Fruit fly (Drosophila melanogaster): ENCODE data around the gene FASN1.

Gene FASN1

dm6 chr2L:3039774-3040173 lies 16.6 kb upstream of the FASN1 start, which contains the start of the genes cnir and CG17221 (continued):
- peak; percentile 17 for TF ChIP-seq CG12744 (GFP tag; optimal IDR thresholded peaks at IDR 0.05)
- TF ChIP-seq CG32532 (GFP tag; IDR thresholded peaks at IDR 0.05), result peak; percentile 67
- TF ChIP-seq CG10565 (GFP tag; optimal IDR thresholded peaks at IDR 0.05), result no peak
- TF ChIP-seq rib (GFP tag; IDR thresholded peaks at IDR 0.05), result no peak
- no peak for TF ChIP-seq ewg (GFP tag; optimal IDR thresholded peaks at IDR 0.05)
- peak; percentile 45 for TF ChIP-seq chm (GFP tag; IDR thresholded peaks at IDR 0.05)
- TF ChIP-seq H15 (GFP tag; IDR thresholded peaks at IDR 0.05), result no peak
- TF ChIP-seq yki (optimal IDR thresholded peaks at IDR 0.05), result no peak
- peak; percentile 73 for TF ChIP-seq gem (tag; optimal IDR thresholded peaks at IDR 0.05)
- TF ChIP-seq esg (GFP tag; conservative IDR thresholded peaks at IDR 0.05), result no peak
- no peak for TF ChIP-seq Trl (optimal IDR thresholded peaks at IDR 0.05)
- peak; percentile 87 for TF ChIP-seq Trl (GFP tag; optimal IDR thresholded peaks at IDR 0.05)
- peak; percentile 48 for TF ChIP-seq CG7745 (tag; optimal IDR thresholded peaks at IDR 0.05)
- peak; percentile 54 for TF ChIP-seq NK7.1 (GFP tag; optimal IDR thresholded peaks at IDR 0.05)
- peak in 1 of 2 experiments; percentile 59 for TF ChIP-seq bsh (GFP tag; optimal IDR thresholded peaks at IDR 0.05)
- TF ChIP-seq shn (GFP tag; optimal IDR thresholded peaks at IDR 0.05), result peak; percentile 73
- TF ChIP-seq CG10543 (GFP tag; optimal IDR thresholded peaks at IDR 0.05), result peak; percentile 71
- no peak for TF ChIP-seq E2f1 (GFP tag; IDR thresholded peaks at IDR 0.05)
- TF ChIP-seq HLH3B (GFP tag; IDR thresholded peaks at IDR 0.05), result no peak
- TF ChIP-seq cas (GFP tag; IDR thresholded peaks at IDR 0.05), result no peak
- TF ChIP-seq CG8281 (tag; optimal IDR thresholded peaks at IDR 0.05), result peak; percentile 21
- TF ChIP-seq CG10147 (GFP tag; optimal IDR thresholded peaks at IDR 0.05), result peak; percentile 55
- TF ChIP-seq CG10321 (GFP tag; IDR thresholded peaks at IDR 0.05), result no peak
- TF ChIP-seq run (tag; optimal IDR thresholded peaks at IDR 0.05), result no peak
- no peak for TF ChIP-seq cad (GFP tag; optimal IDR thresholded peaks at IDR 0.05)
- TF ChIP-seq psq (GFP tag; optimal IDR thresholded peaks at IDR 0.05), result no peak
- peak; percentile 38 for TF ChIP-seq NC2α (GFP tag; optimal IDR thresholded peaks at IDR 0.05)
- TF ChIP-seq fru (optimal IDR thresholded peaks at IDR 0.05), result no peak
- peak; percentile 62; the same call in 1 of the 2 replicates for TF ChIP-seq hbn (GFP tag; IDR thresholded peaks at IDR 0.05; ENCODE audit: partially characterized antibody)
- TF ChIP-seq sens-2 (GFP tag; IDR thresholded peaks at IDR 0.05), result no peak
- TF ChIP-seq CG7839 (tag; optimal IDR thresholded peaks at IDR 0.05), result peak; percentile 57
- peak; percentile 75 for TF ChIP-seq gfzf (GFP tag; optimal IDR thresholded peaks at IDR 0.05)
- TF ChIP-seq CG13123 (GFP tag; optimal IDR thresholded peaks at IDR 0.05), result peak; percentile 40
- no peak for TF ChIP-seq CG9876 (GFP tag; optimal IDR thresholded peaks at IDR 0.05)
- TF ChIP-seq CG30431 (GFP tag; optimal IDR thresholded peaks at IDR 0.05), result no peak
- no peak for TF ChIP-seq Taf1 (GFP tag; IDR thresholded peaks at IDR 0.05)
- no peak for TF ChIP-seq Dek (tag; optimal IDR thresholded peaks at IDR 0.05)
- TF ChIP-seq mirr (GFP tag; optimal IDR thresholded peaks at IDR 0.05), result peak; percentile 56
- TF ChIP-seq ken (GFP tag; IDR thresholded peaks at IDR 0.05), result no peak
- peak; percentile 59 for TF ChIP-seq CG13287 (GFP tag; IDR thresholded peaks at IDR 0.05; ENCODE audit: partially characterized antibody)
- TF ChIP-seq CG8388 (GFP tag; optimal IDR thresholded peaks at IDR 0.05), result peak; percentile 23
- no peak for TF ChIP-seq mld (GFP tag; IDR thresholded peaks at IDR 0.05; ENCODE audit: partially characterized antibody)
- TF ChIP-seq Mad (GFP tag; optimal IDR thresholded peaks at IDR 0.05), result peak; percentile 68
- peak; percentile 60 for TF ChIP-seq CG10654 (GFP tag; optimal IDR thresholded peaks at IDR 0.05)
- no peak for TF ChIP-seq CG17328 (GFP tag; IDR thresholded peaks at IDR 0.05)
- no peak for TF ChIP-seq zf30C (GFP tag; optimal IDR thresholded peaks at IDR 0.05)
- TF ChIP-seq CG10431 (GFP tag; optimal IDR thresholded peaks at IDR 0.05), result no peak
- TF ChIP-seq CG12071 (GFP tag; optimal IDR thresholded peaks at IDR 0.05), result no peak
- no peak for TF ChIP-seq gsb (GFP tag; IDR thresholded peaks at IDR 0.05)
- no peak for TF ChIP-seq peb (GFP tag; IDR thresholded peaks at IDR 0.05)
- TF ChIP-seq CG7987 (GFP tag; optimal IDR thresholded peaks at IDR 0.05), result peak; percentile 29
- TF ChIP-seq CG18011 (GFP tag; optimal IDR thresholded peaks at IDR 0.05), result peak; percentile 61
- TF ChIP-seq CG16815 (GFP tag; optimal IDR thresholded peaks at IDR 0.05), result peak; percentile 15
